Worm (Caenorhabditis elegans) whole organism, L1 larva: ENCODE measurements around the gene F44E7.7.

Source experiments
- ama-1 ChIP-seq: fragments of 150-350 bp; optimal IDR thresholded peaks from 2 replicates; lab custom pipeline; 2014
- ceh-82 ChIP-seq, 3 experiments: fragments of 150-350 bp in 1 of 3; sonication (generic microtip) in 2 of 3; optimal IDR thresholded peaks; 2 replicates each; lab custom pipeline; 2014 to 2017; ENCODE audit warnings: missing biosample characterization in 3 of 3, missing genetic modification characterization in 3 of 3
- elt-3 ChIP-seq, 6 experiments: fragments of 150-350 bp in 1 of 6; sonication (generic microtip); optimal IDR thresholded peaks; 2 replicates each; lab custom pipeline; 2017 to 2018; ENCODE audit warnings: missing biosample characterization in 6 of 6, missing genetic modification characterization in 6 of 6, inconsistent platforms in 1 of 6
- fos-1 ChIP-seq: fragments of 150-350 bp; optimal IDR thresholded peaks from 2 replicates; lab custom pipeline; 2014; ENCODE audit warnings: missing biosample characterization, missing genetic modification characterization
- hpl-2 ChIP-seq: fragments of 150-350 bp; optimal IDR thresholded peaks from 2 replicates; lab custom pipeline; 2014; ENCODE audit warnings: missing biosample characterization, missing genetic modification reagents, missing genetic modification characterization
- lin-39 ChIP-seq: fragments of 150-350 bp; optimal IDR thresholded peaks from 2 replicates; lab custom pipeline; 2014; ENCODE audit warnings: missing biosample characterization, missing genetic modification reagents, missing genetic modification characterization
- nhr-84 ChIP-seq: sonication (generic microtip); optimal IDR thresholded peaks from 2 replicates; lab custom pipeline; 2017; ENCODE audit warnings: missing biosample characterization, missing genetic modification characterization
- unc-130 ChIP-seq: fragments of 150-350 bp; optimal IDR thresholded peaks from 2 replicates; lab custom pipeline; 2017; ENCODE audit warnings: missing biosample characterization, missing genetic modification characterization, inconsistent platforms

DNA sequence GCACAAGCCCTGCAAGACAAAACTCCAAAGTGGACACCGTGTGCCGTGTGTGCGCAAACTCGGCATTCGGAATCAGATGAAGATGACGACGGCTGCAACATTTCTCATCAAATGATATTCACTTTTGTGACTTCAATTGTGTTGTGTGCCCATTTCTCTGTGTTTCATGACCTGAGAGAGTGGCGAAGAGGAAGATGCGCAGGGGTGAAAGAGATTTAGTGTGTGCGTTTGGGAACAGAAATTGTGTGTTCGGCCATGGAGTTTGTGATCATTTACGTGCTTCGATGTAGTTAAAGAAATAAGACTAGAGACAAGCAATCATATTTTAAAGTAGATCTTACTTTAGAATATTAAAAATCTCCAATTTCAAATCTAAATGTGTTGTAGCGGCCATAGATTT, 3.4 kb upstream of the F44E7.7 start:
- TF ChIP-seq hpl-2 (GFP tag; lab: Kevin White, UChicago) (no peak), nhr-84 (tag; lab: Kevin White, UChicago) (no peak), lin-39 (tag; lab: Kevin White, UChicago) (no peak), unc-130 (tag; lab: Kevin White, UChicago) (no peak), fos-1 (tag; lab: Kevin White, UChicago) (no peak), ama-1 (no peak), ceh-82 (tag; optimal IDR thresholded peaks at IDR 0.05; lab: Kevin White, UChicago) (no peak), elt-3 (tag; optimal IDR thresholded peaks at IDR 0.05; lab: Kevin White, UChicago) (no peak)
